Fruit fly (Drosophila melanogaster): ENCODE data around the gene CG45105.

DNA sequence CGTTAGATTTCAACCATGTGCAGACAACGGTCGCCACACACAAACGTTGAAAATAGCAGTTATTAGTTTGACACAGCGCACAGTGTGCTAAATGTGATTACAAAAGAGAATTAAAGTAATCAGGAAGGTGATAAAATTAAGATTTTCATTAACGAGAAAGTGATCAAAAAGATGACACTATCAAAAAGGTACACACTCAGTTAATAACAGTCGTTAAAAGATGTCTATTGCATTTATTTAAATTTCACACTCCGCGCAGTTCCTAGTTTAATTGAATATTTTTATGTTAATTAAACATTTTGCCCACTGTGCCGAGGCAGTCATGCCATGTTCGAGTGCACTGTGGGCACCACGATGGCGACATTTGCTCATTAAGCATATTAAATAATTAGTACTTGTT, 9.4 kb upstream of the CG45105 start:
- TF ChIP-seq CG3032 (tag; optimal IDR thresholded peaks at IDR 0.05): no peak
- TF ChIP-seq eg (GFP tag; IDR thresholded peaks at IDR 0.05): peak; percentile 76
- no peak for TF ChIP-seq svp (GFP tag)
- peak; percentile 50; the same call in 1 of the 2 replicates for TF ChIP-seq Gug (GFP tag; IDR thresholded peaks at IDR 0.05)
- no peak for TF ChIP-seq CG6854 (GFP tag; optimal IDR thresholded peaks at IDR 0.05)
- TF ChIP-seq CG11294 (GFP tag; IDR thresholded peaks at IDR 0.05): peak; percentile 39; the same call in 1 of the 2 replicates
- peak; percentile 58; the same call in 1 of the 3 replicates for TF ChIP-seq CG6163 (GFP tag; IDR thresholded peaks at IDR 0.05)
- peak; percentile 51 for TF ChIP-seq Lpt (GFP tag; optimal IDR thresholded peaks at IDR 0.05)
- TF ChIP-seq pdm3 (GFP tag; optimal IDR thresholded peaks at IDR 0.05): peak; percentile 51
- no peak for TF ChIP-seq CG16779 (tag; optimal IDR thresholded peaks at IDR 0.05)

Data from whole organism, prepupa.